Worm (Caenorhabditis elegans): ENCODE data around the gene bath-27.

bath-27 gene

DNA sequence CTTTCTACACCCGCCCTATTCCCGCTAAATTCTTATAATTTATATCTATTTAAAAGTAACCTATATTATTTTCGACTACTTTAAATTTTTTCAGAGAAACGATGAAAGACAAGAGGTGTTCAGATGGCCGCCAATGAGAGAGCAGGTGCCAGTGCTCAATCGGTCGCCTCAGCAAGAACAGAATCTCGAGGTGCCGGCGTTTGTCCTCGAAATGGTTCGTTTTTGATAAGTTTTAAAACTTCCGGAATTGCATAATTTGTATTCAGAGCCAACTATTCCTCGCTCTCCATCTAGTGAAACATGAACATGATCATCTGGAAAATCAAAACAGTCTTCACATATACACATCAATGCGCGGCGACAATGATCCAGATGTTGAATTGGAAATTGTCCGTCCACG is 12.1 kb downstream of the bath-27 start, which contains the start of gene bath-23:
bath-23 (plus strand) TSS at position 301 of the 400 bp plus-strand sequence.
- TF ChIP-seq lin-15B (tag; optimal IDR thresholded peaks at IDR 0.05) (no peak), egl-13 (tag; optimal IDR thresholded peaks at IDR 0.05) (no peak), lin-13 (GFP tag; optimal IDR thresholded peaks at IDR 0.05) (no peak), hlh-4 (tag; optimal IDR thresholded peaks at IDR 0.05) (no peak)

DNA sequence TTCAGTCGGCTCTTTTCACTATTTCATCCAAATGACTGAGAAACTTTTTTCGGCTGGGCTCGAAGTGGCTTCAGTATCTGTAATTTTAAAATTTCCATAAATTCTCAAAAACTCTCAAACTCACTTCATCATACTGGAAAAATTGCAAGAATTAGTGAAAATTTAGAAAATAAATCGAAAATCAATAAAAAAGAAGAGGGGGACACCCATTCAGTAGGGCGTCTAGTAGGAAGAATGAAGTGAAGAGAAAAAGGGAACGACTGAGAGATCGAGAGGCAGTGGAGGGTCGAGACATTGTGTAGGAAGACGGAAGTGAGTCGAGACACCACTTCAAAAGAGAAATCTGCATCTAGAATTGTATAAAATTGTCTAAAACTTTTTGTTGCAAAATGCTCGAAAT is 14.9 kb downstream of the bath-27 start:
- TF ChIP-seq blmp-1 (tag; optimal IDR thresholded peaks at IDR 0.05) (peak; percentile 8), ceh-82 (tag; optimal IDR thresholded peaks at IDR 0.05) (no peak), efl-1 (optimal IDR thresholded peaks at IDR 0.05) (peak in 1 of 2 experiments; percentile 4), efl-1 (GFP tag; optimal IDR thresholded peaks at IDR 0.05 in 1 of 2) (no peak), hlh-4 (tag; optimal IDR thresholded peaks at IDR 0.05) (no peak)

DNA sequence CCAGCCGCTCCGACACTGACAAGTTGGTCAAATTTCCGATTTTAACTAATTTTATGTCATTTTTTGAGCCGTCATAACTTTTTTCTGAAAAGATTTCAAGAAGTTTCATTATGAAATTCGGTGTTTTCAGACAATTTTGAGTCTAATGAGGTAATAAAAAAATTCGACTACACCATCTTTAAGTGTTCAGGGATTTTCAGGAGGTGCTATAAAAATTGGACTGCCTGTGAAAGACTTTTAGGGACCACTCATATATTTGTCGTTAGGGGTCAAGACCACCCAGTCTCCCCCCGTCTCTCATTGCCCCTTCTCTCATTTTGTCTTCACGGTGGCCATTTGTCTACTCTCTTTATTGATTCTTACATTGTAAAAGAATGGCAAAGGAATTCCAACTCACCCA is 15.8 kb downstream of the bath-27 start, which contains the start of gene bath-10:
bath-10 (plus strand) TSS at position 301 of the 400 bp plus-strand sequence.
- TF ChIP-seq aha-1 (tag; optimal IDR thresholded peaks at IDR 0.05) = no peak
- no peak for TF ChIP-seq isw-1 (GFP tag; IDR thresholded peaks at IDR 0.05)
- no peak for TF ChIP-seq ets-5 (GFP tag; IDR thresholded peaks at IDR 0.05)
- no peak for TF ChIP-seq skn-1 (tag; optimal IDR thresholded peaks at IDR 0.05)
- no peak for TF ChIP-seq snpc-4 (tag; optimal IDR thresholded peaks at IDR 0.05)
- TF ChIP-seq alr-1 (tag; optimal IDR thresholded peaks at IDR 0.05; ENCODE audit: borderline replicate concordance) = no peak
- no peak for TF ChIP-seq nhr-237 (tag; optimal IDR thresholded peaks at IDR 0.05)
- TF ChIP-seq nhr-28 (tag; optimal IDR thresholded peaks at IDR 0.05) = no peak
- TF ChIP-seq F16B12.6 (tag; optimal IDR thresholded peaks at IDR 0.05) = no peak
- TF ChIP-seq C04F5.9 (tag; optimal IDR thresholded peaks at IDR 0.05) = no peak
- no peak for TF ChIP-seq mab-9 (GFP tag; IDR thresholded peaks at IDR 0.05)
- TF ChIP-seq efl-3 (GFP tag; optimal IDR thresholded peaks at IDR 0.05) = no peak
- no peak for TF ChIP-seq ceh-82 (tag; optimal IDR thresholded peaks at IDR 0.05)
- TF ChIP-seq swsn-7 (tag; optimal IDR thresholded peaks at IDR 0.05) = no peak
- no peak for TF ChIP-seq nhr-77 (tag; optimal IDR thresholded peaks at IDR 0.05)
- no peak for TF ChIP-seq jun-1 (tag; optimal IDR thresholded peaks at IDR 0.05)
- TF ChIP-seq hpl-2 (GFP tag; optimal IDR thresholded peaks at IDR 0.05) = no peak
- TF ChIP-seq mef-2 (tag; optimal IDR thresholded peaks at IDR 0.05) = no peak

DNA sequence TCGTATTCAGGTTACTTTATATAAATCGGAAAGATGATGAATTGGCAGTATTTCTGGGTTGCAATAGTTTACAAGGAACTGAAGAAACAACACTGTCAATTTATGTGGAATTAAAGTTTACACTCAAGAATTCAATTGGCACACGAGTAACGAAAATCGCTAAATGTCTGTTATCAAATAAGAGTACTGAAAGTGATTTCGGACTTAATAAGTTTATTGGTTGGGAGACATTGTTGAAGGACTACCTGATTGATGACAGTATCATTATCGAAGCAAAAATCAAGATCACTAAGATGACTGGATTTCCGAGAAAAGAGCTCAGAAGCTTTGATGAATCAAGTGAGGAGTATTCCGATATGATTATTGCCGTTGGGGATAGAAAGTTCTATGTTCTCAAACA is 16.4 kb downstream of the bath-27 start:
- TF ChIP-seq grh-1 (GFP tag; IDR thresholded peaks at IDR 0.05) = no peak
- no peak for TF ChIP-seq fkh-4 (tag; optimal IDR thresholded peaks at IDR 0.05; ENCODE audit: borderline replicate concordance)
- no peak for TF ChIP-seq fkh-10 (GFP tag; optimal IDR thresholded peaks at IDR 0.05)
- TF ChIP-seq sup-37 (GFP tag; optimal IDR thresholded peaks at IDR 0.05) = no peak
- no peak for TF ChIP-seq elt-3 (tag; optimal IDR thresholded peaks at IDR 0.05)
- TF ChIP-seq nhr-11 (tag; optimal IDR thresholded peaks at IDR 0.05) = no peak
- TF ChIP-seq sptf-1 (tag; optimal IDR thresholded peaks at IDR 0.05) = no peak
- no peak for TF ChIP-seq nhr-20 (tag; optimal IDR thresholded peaks at IDR 0.05)
- TF ChIP-seq unc-130 (tag; optimal IDR thresholded peaks at IDR 0.05) = no peak
- TF ChIP-seq tbx-2 (tag; optimal IDR thresholded peaks at IDR 0.05) = no peak

DNA sequence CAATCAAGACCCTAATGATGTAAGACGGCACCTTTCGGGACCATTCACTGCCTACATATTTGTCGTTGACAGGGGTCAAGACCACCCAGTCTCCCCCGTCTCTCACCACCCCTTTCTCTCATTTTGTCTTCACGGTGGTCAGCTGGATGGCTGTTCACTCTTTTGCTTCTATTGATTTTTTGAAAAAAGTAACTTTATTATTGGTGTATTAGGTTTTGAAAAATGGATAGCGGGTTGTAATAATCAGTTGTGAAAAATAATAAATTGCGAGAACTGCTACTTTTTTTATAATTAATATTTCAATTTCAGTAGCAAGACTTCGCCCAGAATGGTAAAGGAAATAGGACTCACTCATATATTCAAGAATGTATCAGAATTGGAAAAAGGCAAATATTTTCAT is 17.9 kb downstream of the bath-27 start, which contains the start of gene bath-9:
bath-9 (plus strand) TSS at position 301 of the 400 bp plus-strand sequence.
- TF ChIP-seq ceh-90 (tag; optimal IDR thresholded peaks at IDR 0.05) (no peak), ceh-82 (tag; optimal IDR thresholded peaks at IDR 0.05) (no peak), vab-15 (tag; optimal IDR thresholded peaks at IDR 0.05) (no peak), efl-3 (GFP tag; optimal IDR thresholded peaks at IDR 0.05) (no peak), lsy-2 (tag; optimal IDR thresholded peaks at IDR 0.05) (no peak), nhr-85 (tag) (no peak), nhr-71 (tag; optimal IDR thresholded peaks at IDR 0.05) (no peak), irx-1 (tag; optimal IDR thresholded peaks at IDR 0.05) (no peak), nhr-76 (tag; optimal IDR thresholded peaks at IDR 0.05) (no peak), mef-2 (tag; optimal IDR thresholded peaks at IDR 0.05) (no peak), pqm-1 (tag; optimal IDR thresholded peaks at IDR 0.05) (no peak), pag-3 (tag; optimal IDR thresholded peaks at IDR 0.05; ENCODE audit: borderline replicate concordance, insufficient read depth) (no peak), grh-1 (GFP tag; IDR thresholded peaks at IDR 0.05) (no peak), jun-1 (tag; optimal IDR thresholded peaks at IDR 0.05) (no peak), lin-14 (GFP tag; optimal IDR thresholded peaks at IDR 0.05) (no peak), lin-35 (GFP tag; optimal IDR thresholded peaks at IDR 0.05) (no peak), fkh-8 (tag; optimal IDR thresholded peaks at IDR 0.05) (no peak), mep-1 (tag; optimal IDR thresholded peaks at IDR 0.05) (no peak), F16B12.6 (tag; optimal IDR thresholded peaks at IDR 0.05) (no peak), hlh-4 (tag; optimal IDR thresholded peaks at IDR 0.05) (no peak)

All from whole organism, L1 larva.